Worm (Caenorhabditis elegans): ENCODE measurements around the gene fat-1.

Gene fat-1

ce11 chrIV:13346078-13346477, 30.6 kb downstream of the fat-1 start (continued):
- TF ChIP-seq hlh-30 (tag; optimal IDR thresholded peaks at IDR 0.05; ENCODE audit: insufficient read depth) (peak; percentile 34), D1046.2 (GFP tag; IDR thresholded peaks at IDR 0.05) (no peak), mxl-2 (GFP tag; conservative IDR thresholded peaks at IDR 0.05) (no peak), ceh-28 (tag; optimal IDR thresholded peaks at IDR 0.05) (no peak), rbr-2 (tag; optimal IDR thresholded peaks at IDR 0.05) (no peak), nhr-42 (GFP tag; IDR thresholded peaks at IDR 0.05) (no peak), unc-39 (tag; optimal IDR thresholded peaks at IDR 0.05) (no peak), dpl-1 (GFP tag; optimal IDR thresholded peaks at IDR 0.05) (no peak), F10B5.3 (tag; optimal IDR thresholded peaks at IDR 0.05) (no peak), lsy-2 (tag; optimal IDR thresholded peaks at IDR 0.05) (no peak), mxl-3 (GFP tag; optimal IDR thresholded peaks at IDR 0.05) (no peak), T20F7.1 (GFP tag; optimal IDR thresholded peaks at IDR 0.05) (no peak), hlh-11 (tag; optimal IDR thresholded peaks at IDR 0.05) (peak; percentile 39), dmd-8 (GFP tag; IDR thresholded peaks at IDR 0.05) (no peak), zip-11 (GFP tag; IDR thresholded peaks at IDR 0.05) (no peak), Y75B8A.6 (GFP tag; IDR thresholded peaks at IDR 0.05) (no peak), lin-15B (tag; optimal IDR thresholded peaks at IDR 0.05) (no peak), nhr-28 (tag; optimal IDR thresholded peaks at IDR 0.05) (peak; percentile 35), T26A8.4 (GFP tag; IDR thresholded peaks at IDR 0.05) (no peak), pqm-1 (tag; optimal IDR thresholded peaks at IDR 0.05) (peak; percentile 35), ceh-44 (GFP tag; IDR thresholded peaks at IDR 0.05) (no peak), lir-3 (tag; optimal IDR thresholded peaks at IDR 0.05) (no peak), unc-62 (GFP tag; optimal IDR thresholded peaks at IDR 0.05 in 1 of 2) (no peak), unc-62 (tag; optimal IDR thresholded peaks at IDR 0.05) (no peak), nhr-11 (tag; optimal IDR thresholded peaks at IDR 0.05) (no peak), attf-4 (tag; optimal IDR thresholded peaks at IDR 0.05) (no peak), egl-27 (tag; optimal IDR thresholded peaks at IDR 0.05) (no peak), daf-16 (GFP tag; optimal IDR thresholded peaks at IDR 0.05) (no peak), daf-16 (tag; optimal IDR thresholded peaks at IDR 0.05) (peak; percentile 40)

- TF ChIP-seq nhr-10 (tag; optimal IDR thresholded peaks at IDR 0.05) (no peak), hlh-11 (tag; optimal IDR thresholded peaks at IDR 0.05) (peak; percentile 52), dve-1 (tag; optimal IDR thresholded peaks at IDR 0.05; ENCODE audit: insufficient read depth) (peak; percentile 72), lin-38 (GFP tag; IDR thresholded peaks at IDR 0.05) (no peak), R02D3.7 (tag; optimal IDR thresholded peaks at IDR 0.05) (no peak), unc-130 (GFP tag; optimal IDR thresholded peaks at IDR 0.05) (no peak), saeg-2 (GFP tag; IDR thresholded peaks at IDR 0.05) (no peak), mes-2 (tag; optimal IDR thresholded peaks at IDR 0.05; ENCODE audit: poor library complexity, severe bottlenecking) (peak; percentile 5), nhr-77 (tag; optimal IDR thresholded peaks at IDR 0.05) (peak; percentile 64), mxl-3 (GFP tag; optimal IDR thresholded peaks at IDR 0.05) (no peak), nhr-76 (tag; optimal IDR thresholded peaks at IDR 0.05) (no peak), F49E8.2 (tag; optimal IDR thresholded peaks at IDR 0.05; ENCODE audit: borderline replicate concordance) (no peak), Y48G9A.11 (GFP tag; IDR thresholded peaks at IDR 0.05) (no peak), nhr-25 (tag; optimal IDR thresholded peaks at IDR 0.05; ENCODE audit: borderline replicate concordance, insufficient read depth) (no peak), egl-27 (tag; optimal IDR thresholded peaks at IDR 0.05) (no peak), nhr-42 (GFP tag; IDR thresholded peaks at IDR 0.05) (no peak), mdl-1 (tag; optimal IDR thresholded peaks at IDR 0.05) (peak in 1 of 2 experiments; percentile 37), pha-4 (GFP tag; IDR thresholded peaks at IDR 0.05) (no peak), pha-4 (tag; optimal IDR thresholded peaks at IDR 0.05) (no peak), sdz-12 (GFP tag; optimal IDR thresholded peaks at IDR 0.05) (no peak), pqm-1 (tag; optimal IDR thresholded peaks at IDR 0.05) (peak; percentile 96), nhr-28 (tag; optimal IDR thresholded peaks at IDR 0.05) (peak; percentile 57), egl-43 (GFP tag; IDR thresholded peaks at IDR 0.05) (no peak), ZK337.2 (GFP tag; IDR thresholded peaks at IDR 0.05) (no peak), nhr-41 (GFP tag; IDR thresholded peaks at IDR 0.05) (no peak), dmd-8 (GFP tag; IDR thresholded peaks at IDR 0.05) (no peak), aly-2 (tag; optimal IDR thresholded peaks at IDR 0.05) (no peak), aha-1 (tag) (no peak), ceh-32 (tag; optimal IDR thresholded peaks at IDR 0.05; ENCODE audit: poor library complexity) (no peak), vab-7 (GFP tag; IDR thresholded peaks at IDR 0.05) (no peak)
Observed at ce11 chrIV:13347232-13347715, 31.8 kb downstream of the fat-1 start, which contains the start of gene W02A2.9. TSS of gene W02A2.9 (plus strand) at chrIV:13347665.
